Worm (Caenorhabditis elegans) whole organism, mixed stage, embryonic: ENCODE data around the gene sup-18.

Experiments used
- M03D4.4 ChIP-seq: sonication (generic microtip); optimal IDR thresholded peaks from 2 replicates; lab custom pipeline; 2017; ENCODE audit warnings: mild to moderate bottlenecking, missing genetic modification characterization, missing compliant biosample characterization
- bed-3 ChIP-seq: fragments of 200-800 bp; sonication (Bioruptor generic); optimal IDR thresholded peaks from 3 replicates; lab custom pipeline; 2018; ENCODE audit warnings: mild to moderate bottlenecking, missing genetic modification characterization, moderate library complexity, missing compliant biosample characterization
- blmp-1 ChIP-seq: fragments of 150-350 bp; optimal IDR thresholded peaks from 2 replicates; lab custom pipeline; 2014; ENCODE audit warnings: missing biosample characterization, missing genetic modification characterization
- ceh-39 ChIP-seq: fragments of 150-350 bp; optimal IDR thresholded peaks from 2 replicates; lab custom pipeline; 2014; ENCODE audit warnings: missing biosample characterization, missing genetic modification characterization
- ceh-43 ChIP-seq: fragments of 200-800 bp; sonication (Bioruptor generic); optimal IDR thresholded peaks from 2 replicates; lab custom pipeline; 2018; ENCODE audit warnings: mild to moderate bottlenecking, missing genetic modification characterization, moderate library complexity, missing compliant biosample characterization
- ceh-83 ChIP-seq: fragments of 200-800 bp; sonication (Bioruptor generic); optimal IDR thresholded peaks from 2 replicates; lab custom pipeline; 2018; ENCODE audit warnings: mild to moderate bottlenecking, missing genetic modification characterization, missing compliant biosample characterization
- ces-1 ChIP-seq: fragments of 150-350 bp; optimal IDR thresholded peaks from 2 replicates; lab custom pipeline; 2014; ENCODE audit warnings: missing biosample characterization, missing genetic modification reagents, missing genetic modification characterization
- cnd-1 ChIP-seq: fragments of 200-800 bp; sonication (Bioruptor generic); optimal IDR thresholded peaks from 2 replicates; lab custom pipeline; 2018; ENCODE audit warnings: mild to moderate bottlenecking, missing genetic modification characterization, missing compliant biosample characterization
- drap-1 ChIP-seq: fragments of 200-800 bp; sonication (Bioruptor generic); optimal IDR thresholded peaks from 3 replicates; lab custom pipeline; 2018; ENCODE audit warnings: mild to moderate bottlenecking, missing genetic modification characterization, missing compliant biosample characterization
- elt-1 ChIP-seq: sonication (generic microtip); optimal IDR thresholded peaks from 2 replicates; lab custom pipeline; 2017; ENCODE audit warnings: missing genetic modification characterization, mild to moderate bottlenecking, missing compliant biosample characterization, antibody characterized with exemption, moderate library complexity, borderline replicate concordance; ENCODE audit not compliant: insufficient read depth
- elt-3 ChIP-seq: fragments of 150-350 bp; optimal IDR thresholded peaks from 2 replicates; lab custom pipeline; 2014; ENCODE audit warnings: missing biosample characterization, missing genetic modification characterization
- flh-1 ChIP-seq: fragments of 200-800 bp; sonication (Bioruptor generic); optimal IDR thresholded peaks from 2 replicates; lab custom pipeline; 2018; ENCODE audit warnings: mild to moderate bottlenecking, missing genetic modification characterization, moderate library complexity, missing compliant biosample characterization
- ham-2 ChIP-seq: fragments of 200-800 bp; sonication (Bioruptor generic); optimal IDR thresholded peaks from 2 replicates; lab custom pipeline; 2018; ENCODE audit warnings: mild to moderate bottlenecking, missing genetic modification characterization, missing compliant biosample characterization
- hlh-1 ChIP-seq: fragments of 150-350 bp; optimal IDR thresholded peaks from 2 replicates; lab custom pipeline; 2014; ENCODE audit warnings: missing biosample characterization, missing genetic modification reagents, missing genetic modification characterization
- lin-13 ChIP-seq: fragments of 150-350 bp; optimal IDR thresholded peaks from 2 replicates; lab custom pipeline; 2014; ENCODE audit warnings: missing biosample characterization, missing genetic modification characterization
- lin-32 ChIP-seq: fragments of 200-800 bp; sonication (Bioruptor generic); optimal IDR thresholded peaks from 2 replicates; lab custom pipeline; 2018; ENCODE audit warnings: mild to moderate bottlenecking, missing genetic modification characterization, missing compliant biosample characterization
- lsy-2 ChIP-seq: fragments of 150-350 bp; optimal IDR thresholded peaks from 2 replicates; lab custom pipeline; 2014; ENCODE audit warnings: missing biosample characterization, missing genetic modification characterization
- mab-5 ChIP-seq: fragments of 150-350 bp; optimal IDR thresholded peaks from 2 replicates; lab custom pipeline; 2014; ENCODE audit warnings: missing biosample characterization, missing genetic modification characterization
- mls-2 ChIP-seq: sonication (generic microtip); optimal IDR thresholded peaks from 2 replicates; lab custom pipeline; 2016; ENCODE audit warnings: mild to moderate bottlenecking, missing genetic modification characterization, moderate library complexity, missing compliant biosample characterization
- nhr-12 ChIP-seq: fragments of 150-350 bp; optimal IDR thresholded peaks from 2 replicates; lab custom pipeline; 2014; ENCODE audit warnings: missing biosample characterization, missing genetic modification characterization
- nhr-2 ChIP-seq: fragments of 150-350 bp; optimal IDR thresholded peaks from 2 replicates; lab custom pipeline; 2014; ENCODE audit warnings: missing biosample characterization, missing genetic modification characterization
- nhr-237 ChIP-seq: fragments of 150-350 bp; optimal IDR thresholded peaks from 2 replicates; lab custom pipeline; 2014; ENCODE audit warnings: missing biosample characterization, missing genetic modification characterization
- nhr-28 ChIP-seq: fragments of 150-350 bp; optimal IDR thresholded peaks from 2 replicates; lab custom pipeline; 2014; ENCODE audit warnings: missing biosample characterization, missing genetic modification characterization
- nhr-76 ChIP-seq: sonication (generic microtip); optimal IDR thresholded peaks from 2 replicates; lab custom pipeline; 2017; ENCODE audit warnings: missing biosample characterization, missing genetic modification characterization
- sem-2 ChIP-seq: fragments of 200-800 bp; sonication (Bioruptor generic); optimal IDR thresholded peaks from 2 replicates; lab custom pipeline; 2018; ENCODE audit warnings: mild to moderate bottlenecking, missing genetic modification characterization, missing compliant biosample characterization
- snpc-4 ChIP-seq: fragments of 150-350 bp; optimal IDR thresholded peaks from 2 replicates; lab custom pipeline; 2014; ENCODE audit warnings: missing biosample characterization, missing genetic modification characterization
- sptf-1 ChIP-seq: sonication (generic microtip); optimal IDR thresholded peaks from 2 replicates; lab custom pipeline; 2017; ENCODE audit warnings: mild to moderate bottlenecking, missing genetic modification characterization, moderate library complexity, missing compliant biosample characterization
- tbx-8 ChIP-seq: fragments of 200-800 bp; sonication (Bioruptor generic); optimal IDR thresholded peaks from 2 replicates; lab custom pipeline; 2018; ENCODE audit warnings: mild to moderate bottlenecking, missing genetic modification characterization, moderate library complexity, missing compliant biosample characterization
- unc-120 ChIP-seq: sonication (generic microtip); optimal IDR thresholded peaks from 2 replicates; lab custom pipeline; 2017; ENCODE audit warnings: missing genetic modification characterization, missing compliant biosample characterization; ENCODE audit not compliant: poor library complexity, severe bottlenecking
- unc-62 ChIP-seq: fragments of 150-350 bp; optimal IDR thresholded peaks from 2 replicates; lab custom pipeline; 2014; ENCODE audit warnings: missing biosample characterization, missing genetic modification reagents, missing genetic modification characterization
- zip-8 ChIP-seq: fragments of 150-350 bp; optimal IDR thresholded peaks from 2 replicates; lab custom pipeline; 2014; ENCODE audit warnings: missing biosample characterization, missing genetic modification characterization
- ztf-11 ChIP-seq: fragments of 150-350 bp; optimal IDR thresholded peaks from 2 replicates; lab custom pipeline; 2014; ENCODE audit warnings: missing biosample characterization, missing genetic modification characterization

sup-18 gene

ce11 chrIII:7838907-7839642 is 39.6 kb downstream of the sup-18 start, which contains the start of gene ceh-23:
Gene ceh-23, plus strand, starts transcription at chrIII:7839592.
- TF ChIP-seq ceh-39 (tag; lab: Kevin White, UChicago), result no peak
- TF ChIP-seq lin-32 (GFP tag; lab: Kevin White, UChicago), result no peak
- no peak for TF ChIP-seq mab-5 (tag; lab: Kevin White, UChicago)
- no peak for TF ChIP-seq nhr-2 (tag; lab: Kevin White, UChicago)
- no peak for TF ChIP-seq ceh-83 (GFP tag; lab: Kevin White, UChicago)
- TF ChIP-seq elt-3 (tag; lab: Kevin White, UChicago), result no peak
- no peak for TF ChIP-seq cnd-1
- TF ChIP-seq ceh-43 (GFP tag; lab: Kevin White, UChicago), result no peak
- no peak for TF ChIP-seq sem-2 (GFP tag; lab: Kevin White, UChicago)
- no peak for TF ChIP-seq unc-62 (GFP tag; lab: Kevin White, UChicago)
- TF ChIP-seq snpc-4, result no peak
- TF ChIP-seq hlh-1, result no peak
- TF ChIP-seq ham-2 (GFP tag; lab: Kevin White, UChicago), result no peak
- TF ChIP-seq nhr-76 (tag; lab: Kevin White, UChicago), result no peak
- TF ChIP-seq ces-1 (GFP tag; lab: Kevin White, UChicago), result no peak
- TF ChIP-seq M03D4.4 (tag; lab: Kevin White, UChicago), result no peak
- TF ChIP-seq nhr-12, result no peak

ce11 chrIII:7837567-7837966 is 41.1 kb downstream of the sup-18 start:
- no peak for TF ChIP-seq M03D4.4 (tag; lab: Kevin White, UChicago)
- no peak for TF ChIP-seq blmp-1 (tag; lab: Kevin White, UChicago)
- TF ChIP-seq unc-62 (GFP tag; lab: Kevin White, UChicago), result no peak
- no peak for TF ChIP-seq nhr-28 (tag; lab: Kevin White, UChicago)
- no peak for TF ChIP-seq elt-1 (tag; lab: Kevin White, UChicago)
- TF ChIP-seq ceh-39 (tag; lab: Kevin White, UChicago), result no peak
- TF ChIP-seq tbx-8 (GFP tag; lab: Kevin White, UChicago), result no peak
- no peak for TF ChIP-seq ham-2 (GFP tag; lab: Kevin White, UChicago)
- TF ChIP-seq nhr-237 (tag; lab: Kevin White, UChicago), result no peak
- TF ChIP-seq ceh-83 (GFP tag; lab: Kevin White, UChicago), result no peak
- TF ChIP-seq drap-1 (GFP tag; lab: Kevin White, UChicago), result no peak
- no peak for TF ChIP-seq flh-1 (GFP tag; lab: Kevin White, UChicago)
- TF ChIP-seq mab-5 (tag; lab: Kevin White, UChicago), result no peak

- TF ChIP-seq sem-2 (GFP tag; lab: Kevin White, UChicago) (no peak), M03D4.4 (tag; lab: Kevin White, UChicago) (no peak), nhr-2 (tag; lab: Kevin White, UChicago) (no peak), lin-13 (tag; lab: Kevin White, UChicago) (no peak), ceh-39 (tag; lab: Kevin White, UChicago) (no peak), ceh-43 (GFP tag; lab: Kevin White, UChicago) (no peak), lsy-2 (tag; lab: Kevin White, UChicago) (no peak), elt-1 (tag; lab: Kevin White, UChicago) (no peak), mls-2 (tag; lab: Kevin White, UChicago) (no peak)
Observed at ce11 chrIII:7835684-7836083, 43.0 kb downstream of the sup-18 start.

ce11 chrIII:7834848-7835247 is 43.9 kb downstream of the sup-18 start:
- TF ChIP-seq unc-62 (GFP tag; lab: Kevin White, UChicago), result no peak
- no peak for TF ChIP-seq lin-13 (tag; lab: Kevin White, UChicago)

ce11 chrIII:7832473-7832872 is 46.2 kb downstream of the sup-18 start:
- TF ChIP-seq sptf-1 (no peak), unc-120 (tag; lab: Kevin White, UChicago) (no peak), lsy-2 (tag; lab: Kevin White, UChicago) (no peak), ztf-11 (no peak), zip-8 (no peak), tbx-8 (GFP tag; lab: Kevin White, UChicago) (no peak), bed-3 (GFP tag; lab: Kevin White, UChicago) (no peak), flh-1 (GFP tag; lab: Kevin White, UChicago) (no peak), ham-2 (GFP tag; lab: Kevin White, UChicago) (no peak), ceh-83 (GFP tag; lab: Kevin White, UChicago) (no peak), blmp-1 (tag; lab: Kevin White, UChicago) (no peak), hlh-1 (no peak), unc-62 (GFP tag; lab: Kevin White, UChicago) (no peak), nhr-2 (tag; lab: Kevin White, UChicago) (no peak), elt-3 (tag; lab: Kevin White, UChicago) (no peak), lin-13 (tag; lab: Kevin White, UChicago) (no peak), elt-1 (tag; lab: Kevin White, UChicago) (no peak), drap-1 (GFP tag; lab: Kevin White, UChicago) (no peak), M03D4.4 (tag; lab: Kevin White, UChicago) (no peak)
